Worm (Caenorhabditis elegans) whole organism, late embryonic: ENCODE measurements around the gene C05D9.9.

Experiments
- ahr-1 ChIP-seq: sonication (generic microtip); optimal IDR thresholded peaks from 2 replicates; lab custom pipeline; 2016; ENCODE audit warnings: missing genetic modification characterization, missing compliant biosample characterization
- ama-1 ChIP-seq: fragments of 150-350 bp; optimal IDR thresholded peaks from 2 replicates; lab custom pipeline; 2014
- dve-1 ChIP-seq: sonication (generic microtip); optimal IDR thresholded peaks from 2 replicates; lab custom pipeline; 2017; ENCODE audit warnings: antibody characterized with exemption, mild to moderate bottlenecking, missing genetic modification characterization, missing compliant biosample characterization
- elt-2 ChIP-seq: sonication (generic microtip); optimal IDR thresholded peaks from 2 replicates; lab custom pipeline; 2016; ENCODE audit warnings: missing genetic modification reagents, missing genetic modification characterization, missing compliant biosample characterization
- fax-1 ChIP-seq: sonication (generic microtip); optimal IDR thresholded peaks from 2 replicates; lab custom pipeline; 2016; ENCODE audit warnings: missing genotype, missing genetic modification characterization, missing compliant biosample characterization
- lin-11 ChIP-seq: fragments of 200-800 bp; sonication (Bioruptor generic); optimal IDR thresholded peaks from 2 replicates; lab custom pipeline; 2018; ENCODE audit warnings: mild to moderate bottlenecking, missing genetic modification characterization, missing compliant biosample characterization
- madf-2 ChIP-seq: sonication (generic microtip); optimal IDR thresholded peaks from 2 replicates; lab custom pipeline; 2017; ENCODE audit warnings: missing genetic modification characterization, missing compliant biosample characterization
- nhr-11 ChIP-seq: fragments of 150-350 bp; optimal IDR thresholded peaks from 2 replicates; lab custom pipeline; 2014; ENCODE audit warnings: missing biosample characterization, missing genetic modification characterization
- odd-2 ChIP-seq: sonication (generic microtip); optimal IDR thresholded peaks from 2 replicates; lab custom pipeline; 2017; ENCODE audit warnings: antibody characterized with exemption, mild to moderate bottlenecking, missing genetic modification characterization, missing compliant biosample characterization
- pat-9 ChIP-seq: fragments of 200-800 bp; sonication (Bioruptor generic); optimal IDR thresholded peaks from 2 replicates; lab custom pipeline; 2018; ENCODE audit warnings: mild to moderate bottlenecking, missing genetic modification characterization, moderate library complexity, missing compliant biosample characterization
- pha-4 ChIP-seq: fragments of 150-350 bp; optimal IDR thresholded peaks from 2 replicates; lab custom pipeline; 2018; ENCODE audit warnings: missing biosample characterization, missing genetic modification reagents, missing genetic modification characterization
- sox-4 ChIP-seq: sonication (generic microtip); optimal IDR thresholded peaks from 2 replicates; lab custom pipeline; 2017; ENCODE audit warnings: mild to moderate bottlenecking, missing genetic modification characterization, inconsistent platforms, missing compliant biosample characterization

- TF ChIP-seq fax-1 (tag; lab: Kevin White, UChicago) (no peak), pat-9 (no peak), ahr-1 (tag; lab: Kevin White, UChicago) (no peak), nhr-11 (tag; lab: Kevin White, UChicago) (no peak), pha-4 (tag; lab: Kevin White, UChicago) (no peak), madf-2 (no peak), odd-2 (tag; lab: Kevin White, UChicago) (no peak), sox-4 (tag; lab: Kevin White, UChicago) (no peak), ama-1 (lab: Kevin White, UChicago) (no peak), lin-11 (tag; lab: Kevin White, UChicago) (no peak), dve-1 (tag; lab: Kevin White, UChicago) (no peak), elt-2 (tag; lab: Kevin White, UChicago) (no peak)
Measured at ce11 chrX:1124146-1124545, at the start of gene C05D9.9.
